Worm (Caenorhabditis elegans): ENCODE data around the gene F55B11.4.

The F55B11.4 gene

DNA sequence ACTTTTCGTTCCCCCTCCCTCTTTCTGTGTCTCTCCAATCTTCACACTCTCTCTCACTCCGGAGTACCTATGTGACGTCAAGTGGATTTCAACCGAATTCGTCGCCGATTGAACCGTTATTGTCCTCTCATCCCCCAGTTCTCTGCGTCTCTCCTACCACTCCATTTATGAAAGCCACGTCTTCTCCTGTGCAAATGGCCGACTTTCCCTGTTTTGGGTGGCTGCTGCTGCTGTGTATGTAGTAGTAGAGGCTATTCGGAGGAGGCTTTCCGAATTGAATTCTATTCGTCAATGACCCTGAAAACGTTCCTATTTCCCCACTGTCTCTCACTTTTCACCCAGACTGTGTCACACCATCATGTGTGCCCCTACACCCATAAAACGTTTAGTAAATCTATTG is 39.0 kb downstream of the F55B11.4 start:
- TF ChIP-seq attf-3 (GFP tag; conservative IDR thresholded peaks at IDR 0.05) (no peak), mxl-1 (tag; optimal IDR thresholded peaks at IDR 0.05) (no peak), lin-35 (GFP tag; optimal IDR thresholded peaks at IDR 0.05) (no peak), F52B5.7 (tag; optimal IDR thresholded peaks at IDR 0.05) (no peak), ztf-26 (tag; optimal IDR thresholded peaks at IDR 0.05) (no peak)

DNA sequence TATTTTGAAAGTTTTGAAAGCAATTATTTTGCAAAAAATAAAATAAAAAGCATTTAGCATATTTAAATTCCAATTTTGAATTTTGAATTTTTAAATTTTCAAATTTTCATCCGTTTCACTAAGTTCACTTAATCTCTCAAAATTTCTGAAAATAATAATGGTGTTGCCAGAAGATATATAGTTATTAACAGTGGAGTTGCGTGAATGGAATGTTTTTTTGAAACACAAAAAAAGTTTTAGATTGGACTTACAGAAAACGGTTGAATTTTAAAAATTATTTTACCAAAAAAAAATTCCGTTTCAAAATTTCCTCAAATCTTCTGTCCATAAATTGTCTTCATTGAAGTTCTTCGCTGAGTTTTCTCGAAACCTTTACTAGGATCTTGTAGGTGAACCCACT is 39.5 kb downstream of the F55B11.4 start:
- TF ChIP-seq snpc-4 (GFP tag; optimal IDR thresholded peaks at IDR 0.05) (no peak), snpc-4 (tag; optimal IDR thresholded peaks at IDR 0.05) (peak in 3 of 4 experiments; percentile 14 to 39 (median 32)), F57A8.1 (GFP tag; optimal IDR thresholded peaks at IDR 0.05) (no peak), attf-6 (GFP tag; IDR thresholded peaks at IDR 0.05) (peak; percentile 83)

ce11 chrIV:14390023-14390614 is 40.6 kb downstream of the F55B11.4 start:
- TF ChIP-seq attf-6 (GFP tag; IDR thresholded peaks at IDR 0.05), result 0 out of 2 replicates have a peak, but pooled peaks have one; percentile 43
- TF ChIP-seq ztf-22 (GFP tag; optimal IDR thresholded peaks at IDR 0.05), result no peak
- TF ChIP-seq madf-10 (tag; optimal IDR thresholded peaks at IDR 0.05), result no peak
- no peak for TF ChIP-seq snpc-4 (GFP tag; optimal IDR thresholded peaks at IDR 0.05)
- peak in 3 of 4 experiments; percentile 7 to 61 (median 40) for TF ChIP-seq snpc-4 (tag; optimal IDR thresholded peaks at IDR 0.05)
- TF ChIP-seq B0336.3 (GFP tag; IDR thresholded peaks at IDR 0.05), result no peak

DNA sequence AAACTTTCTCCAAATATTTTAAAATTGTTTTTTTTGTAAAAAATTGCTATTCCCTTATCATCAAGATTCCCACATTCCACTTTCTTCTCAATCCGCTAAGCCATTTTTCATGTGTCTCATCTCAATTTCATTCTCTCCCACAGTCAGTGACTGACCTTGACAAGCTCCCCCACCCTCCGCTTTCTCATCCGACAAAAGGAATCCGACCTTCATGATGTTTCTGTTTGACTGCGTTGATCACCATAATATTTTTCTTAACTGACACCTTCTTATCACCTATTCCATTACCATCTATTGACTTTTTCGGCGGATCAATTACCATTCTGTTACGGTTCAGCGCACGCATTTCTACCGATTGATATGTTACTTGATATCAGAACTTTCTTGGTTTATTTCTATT is 41.6 kb downstream of the F55B11.4 start:
- TF ChIP-seq ceh-79 (tag; optimal IDR thresholded peaks at IDR 0.05) (no peak), lsy-27 (tag; optimal IDR thresholded peaks at IDR 0.05; ENCODE audit: borderline replicate concordance, insufficient read depth) (no peak), hmg-20 (GFP tag; IDR thresholded peaks at IDR 0.05) (no peak)

DNA sequence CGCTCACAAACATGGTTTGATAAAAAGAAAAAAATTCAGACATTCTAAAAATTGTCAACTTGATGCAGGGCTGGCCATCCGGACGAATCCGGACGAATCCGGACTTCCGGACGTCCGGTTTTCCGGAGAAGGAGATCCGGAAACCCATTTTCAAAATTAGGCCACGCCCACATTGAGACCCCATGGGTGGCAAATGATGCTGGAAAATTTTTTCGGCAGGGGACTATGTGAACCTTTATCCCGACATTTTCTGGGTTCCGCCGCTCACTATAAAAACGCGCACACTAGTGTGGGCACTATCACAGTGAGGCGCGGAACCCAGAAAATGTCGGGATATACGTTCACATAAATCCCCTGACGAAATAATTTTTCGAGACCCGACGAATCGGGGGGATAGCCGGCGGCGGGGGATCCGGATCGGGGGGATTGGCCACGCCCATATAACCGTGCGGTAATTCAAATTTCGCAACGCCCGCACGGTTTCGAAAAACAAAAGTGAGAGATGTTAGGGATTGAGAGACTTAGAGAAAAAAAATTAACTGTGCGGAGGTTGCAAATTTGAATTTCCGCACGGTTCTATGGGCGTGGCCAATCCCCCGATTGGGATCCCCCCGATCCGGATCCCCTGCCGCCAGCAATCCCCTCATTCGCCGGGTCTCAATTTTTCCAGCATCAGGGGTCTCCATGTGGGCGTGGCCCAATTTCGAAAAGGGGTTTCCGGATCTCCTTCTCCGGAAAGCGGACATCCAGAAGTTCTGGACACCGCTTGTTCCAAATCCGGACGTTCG is 42.8 kb downstream of the F55B11.4 start:
- TF ChIP-seq B0035.1 (tag; optimal IDR thresholded peaks at IDR 0.05), result no peak
- TF ChIP-seq D2030.7 (GFP tag; IDR thresholded peaks at IDR 0.05), result no peak
- no peak for TF ChIP-seq mxl-1 (tag; optimal IDR thresholded peaks at IDR 0.05)
- no peak for TF ChIP-seq Y79H2A.3 (GFP tag; conservative IDR thresholded peaks at IDR 0.05)
- TF ChIP-seq ztf-18 (tag; optimal IDR thresholded peaks at IDR 0.05), result no peak
- TF ChIP-seq Y53G8AR.9 (GFP tag; conservative IDR thresholded peaks at IDR 0.05), result no peak
- no peak for TF ChIP-seq Y67H2A.10 (GFP tag; conservative IDR thresholded peaks at IDR 0.05)
- no peak for TF ChIP-seq ceh-27 (GFP tag; optimal IDR thresholded peaks at IDR 0.05)
- TF ChIP-seq nhr-120 (GFP tag; IDR thresholded peaks at IDR 0.05), result no peak
- TF ChIP-seq ztf-22 (GFP tag; optimal IDR thresholded peaks at IDR 0.05), result no peak
- TF ChIP-seq mes-4 (tag; optimal IDR thresholded peaks at IDR 0.05), result no peak
- TF ChIP-seq hmg-1.2 (GFP tag; IDR thresholded peaks at IDR 0.05), result peak; percentile 75
- TF ChIP-seq ceh-100 (GFP tag; IDR thresholded peaks at IDR 0.05), result peak; percentile 52
- peak; percentile 37; the same call in 1 of the 2 replicates for TF ChIP-seq egrh-3 (GFP tag; IDR thresholded peaks at IDR 0.05)
- peak; percentile 48 for TF ChIP-seq snpc-1.1 (tag; optimal IDR thresholded peaks at IDR 0.05; ENCODE audit: insufficient read depth)
- TF ChIP-seq cebp-2 (GFP tag; IDR thresholded peaks at IDR 0.05), result no peak
- no peak for TF ChIP-seq lin-54 (GFP tag; optimal IDR thresholded peaks at IDR 0.05)
- TF ChIP-seq unc-62 (GFP tag; optimal IDR thresholded peaks at IDR 0.05), result no peak
- peak; percentile 94 for TF ChIP-seq attf-6 (GFP tag; IDR thresholded peaks at IDR 0.05)
- TF ChIP-seq him-1 (tag; optimal IDR thresholded peaks at IDR 0.05), result no peak
- no peak for TF ChIP-seq somi-1 (GFP tag; optimal IDR thresholded peaks at IDR 0.05)
- TF ChIP-seq pbrm-1 (GFP tag; IDR thresholded peaks at IDR 0.05), result peak; percentile 42; the same call in 1 of the 2 replicates
- TF ChIP-seq nhr-27 (tag; optimal IDR thresholded peaks at IDR 0.05), result no peak
- no peak for TF ChIP-seq madf-8 (GFP tag; conservative IDR thresholded peaks at IDR 0.05)
- peak; percentile 65 for TF ChIP-seq snpc-4 (GFP tag; optimal IDR thresholded peaks at IDR 0.05)
- peak; percentile 23 to 93 (median 34) for TF ChIP-seq snpc-4 (tag; optimal IDR thresholded peaks at IDR 0.05)

Data from whole organism, young adult.